Fruit fly (Drosophila melanogaster): Measurements from ENCODE around the gene SPE.
A peak's percentile ranks its signal among the peaks of the same experiment; 100 is the strongest.

DNA sequence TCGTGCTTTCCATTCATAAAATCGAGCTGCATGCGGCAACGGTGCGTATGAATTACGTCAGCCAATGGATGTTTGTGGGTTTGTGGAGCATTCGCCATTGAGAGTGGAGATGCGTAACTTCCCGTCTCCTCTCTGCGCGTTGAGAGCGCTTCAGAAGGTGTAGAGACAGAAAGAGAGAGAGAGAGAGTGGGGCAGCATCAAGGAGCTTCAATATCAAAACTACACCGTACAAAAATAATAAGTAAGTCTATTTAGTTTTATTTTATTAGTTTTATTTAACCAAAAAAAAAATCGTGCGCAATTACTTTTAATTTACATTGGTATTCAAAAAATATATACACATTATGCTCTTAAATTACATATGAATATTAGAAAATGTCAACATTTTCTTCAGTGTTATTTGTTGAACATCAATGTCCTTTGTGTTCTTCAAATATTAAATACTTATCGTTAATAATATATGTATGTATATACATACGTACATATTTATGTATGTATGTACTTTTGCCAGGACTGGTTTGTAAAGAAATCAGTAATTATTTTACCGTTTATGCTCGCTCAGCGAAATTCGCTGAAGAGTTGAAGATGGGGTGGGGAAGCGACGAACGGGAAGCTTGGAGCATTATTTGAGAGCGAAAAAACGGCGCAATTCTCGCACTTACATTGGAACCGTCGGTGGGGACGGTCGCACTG lies 36.8 kb downstream of the SPE start, which contains the start of gene CG10365:
- peak; percentile 90 for TF ChIP-seq cwo (GFP tag; optimal IDR thresholded peaks at IDR 0.05)
- TF ChIP-seq Chrac-16 (GFP tag; optimal IDR thresholded peaks at IDR 0.05), result peak; percentile 74
